Worm (Caenorhabditis elegans): ENCODE measurements around the gene dnj-25.

DNA sequence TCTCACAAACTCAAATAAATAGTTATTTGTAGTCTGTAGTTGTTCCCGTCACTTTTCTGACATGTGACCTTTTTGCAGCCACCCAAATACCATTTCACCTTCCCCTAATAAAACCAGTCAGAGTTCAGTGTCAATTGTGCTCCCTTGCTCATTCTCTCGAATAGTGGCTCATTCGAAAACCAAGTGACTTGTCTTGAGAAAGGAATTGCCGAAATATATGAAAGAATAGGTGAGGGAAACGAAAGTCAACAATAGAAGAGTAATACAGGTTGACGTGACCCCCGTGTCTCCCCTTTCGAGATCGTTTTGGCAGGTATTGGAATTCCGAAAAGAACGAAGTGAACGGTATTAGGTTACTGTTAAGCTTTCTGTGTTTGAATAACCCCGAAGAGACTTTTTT is 19.0 kb upstream of the dnj-25 start:
- TF ChIP-seq unc-62 (GFP tag; optimal IDR thresholded peaks at IDR 0.05 in 1 of 2) (no peak), unc-62 (tag; optimal IDR thresholded peaks at IDR 0.05) (no peak), F10B5.3 (tag; optimal IDR thresholded peaks at IDR 0.05) (no peak), ceh-82 (tag; optimal IDR thresholded peaks at IDR 0.05) (no peak), nhr-77 (tag; optimal IDR thresholded peaks at IDR 0.05) (no peak), tag-97 (GFP tag; IDR thresholded peaks at IDR 0.05) (no peak)

All from whole organism, L4 larva.